Worm (Caenorhabditis elegans): ENCODE results near the gene C55C3.7.

ce11 chrIV:5682547-5683234 is at the start of gene C55C3.7, which contains the start of gene C55C3.6:
- no peak for TF ChIP-seq unc-55 (GFP tag; optimal IDR thresholded peaks at IDR 0.05)
- TF ChIP-seq pros-1 (tag; optimal IDR thresholded peaks at IDR 0.05) = no peak
- no peak for TF ChIP-seq ceh-9 (tag; optimal IDR thresholded peaks at IDR 0.05)
- TF ChIP-seq syd-9 (tag; optimal IDR thresholded peaks at IDR 0.05) = no peak
- no peak for TF ChIP-seq lim-6 (tag; optimal IDR thresholded peaks at IDR 0.05)
- no peak for TF ChIP-seq unc-42 (tag; optimal IDR thresholded peaks at IDR 0.05)
- no peak for TF ChIP-seq dve-1 (tag; optimal IDR thresholded peaks at IDR 0.05)
- TF ChIP-seq ceh-48 (tag; optimal IDR thresholded peaks at IDR 0.05) = no peak
